Fruit fly (Drosophila melanogaster) whole organism, embryonic: ENCODE results near the gene CG15034.

ENCODE experiments used
- Adf1 ChIP-seq: fragments of 200-800 bp; sonication (Bioruptor generic); IDR thresholded peaks from 2 replicates; pipeline ENCODE4 v1.3.6; 2022; ENCODE audit warnings: missing biosample characterization, missing genetic modification characterization
- CG11093 ChIP-seq: fragments of 200-800 bp; sonication (Bioruptor generic); IDR thresholded peaks from 3 replicates; pipeline ENCODE4 v1.3.6; 2022; ENCODE audit warnings: missing biosample characterization, missing genetic modification characterization
- CG12104 ChIP-seq: fragments of 200-800 bp; sonication (Bioruptor generic); optimal IDR thresholded peaks from 3 replicates; lab custom pipeline; 2016; ENCODE audit warnings: missing biosample characterization, missing genetic modification characterization
- CG13894 ChIP-seq: fragments of 200-800 bp; sonication (Bioruptor generic); optimal IDR thresholded peaks from 3 replicates; lab custom pipeline; 2018; ENCODE audit warnings: missing biosample characterization, mild to moderate bottlenecking, missing genetic modification characterization, moderate library complexity
- CG15073 ChIP-seq: fragments of 200-800 bp; sonication (Bioruptor generic); optimal IDR thresholded peaks from 2 replicates; lab custom pipeline; 2016; ENCODE audit warnings: missing biosample characterization, missing genetic modification characterization
- CG17912 ChIP-seq: fragments of 200-800 bp; sonication (Bioruptor generic); optimal IDR thresholded peaks from 2 replicates; lab custom pipeline; 2018; ENCODE audit warnings: missing biosample characterization, mild to moderate bottlenecking, missing genetic modification characterization
- CG18011 ChIP-seq: fragments of 200-800 bp; sonication (Bioruptor generic); optimal IDR thresholded peaks from 2 replicates; lab custom pipeline; 2017; ENCODE audit warnings: missing biosample characterization, missing genetic modification characterization, mild to moderate bottlenecking, moderate library complexity, missing genotype
- CG2129 ChIP-seq: fragments of 200-800 bp; sonication (Bioruptor generic); IDR thresholded peaks from 2 replicates; pipeline ENCODE4 v1.3.6; 2022; ENCODE audit warnings: missing biosample characterization, missing genetic modification characterization; ENCODE audit not compliant: partially characterized antibody
- CG2712 ChIP-seq: fragments of 200-800 bp; optimal IDR thresholded peaks from 3 replicates; lab custom pipeline; 2019; ENCODE audit warnings: missing biosample characterization, mild to moderate bottlenecking, missing genetic modification characterization, moderate library complexity
- CG2875 ChIP-seq: fragments of 200-800 bp; sonication (Bioruptor generic); optimal IDR thresholded peaks from 2 replicates; lab custom pipeline; 2017; ENCODE audit warnings: missing biosample characterization, mild to moderate bottlenecking, missing genetic modification characterization, missing genetic modification reagents
- CG32772 ChIP-seq: fragments of 200-800 bp; sonication (Bioruptor generic); IDR thresholded peaks from 2 replicates; pipeline ENCODE4 v1.3.6; 2022; ENCODE audit warnings: missing biosample characterization, missing genetic modification characterization
- CG3281 ChIP-seq: fragments of 200-800 bp; sonication (Bioruptor generic); optimal IDR thresholded peaks from 3 replicates; lab custom pipeline; 2017; ENCODE audit warnings: missing biosample characterization, mild to moderate bottlenecking, missing genetic modification characterization
- CG4282 ChIP-seq: fragments of 200-800 bp; sonication (Bioruptor generic); optimal IDR thresholded peaks from 2 replicates; lab custom pipeline; 2016; ENCODE audit warnings: missing biosample characterization, missing genetic modification characterization
- CG4707 ChIP-seq: fragments of 200-800 bp; sonication (Bioruptor generic); optimal IDR thresholded peaks from 2 replicates; lab custom pipeline; 2018; ENCODE audit warnings: missing biosample characterization, mild to moderate bottlenecking, missing genetic modification characterization, moderate library complexity
- CG4820 ChIP-seq: fragments of 200-800 bp; sonication (Bioruptor generic); optimal IDR thresholded peaks from 3 replicates; lab custom pipeline; 2016; ENCODE audit warnings: missing biosample characterization, missing genetic modification characterization
- CG5180 ChIP-seq: fragments of 200-800 bp; sonication (Bioruptor generic); optimal IDR thresholded peaks from 3 replicates; lab custom pipeline; 2017; ENCODE audit warnings: missing biosample characterization, missing genetic modification characterization, mild to moderate bottlenecking, moderate library complexity, missing genetic modification reagents
- CG5245 ChIP-seq: fragments of 200-800 bp; sonication (Bioruptor generic); optimal IDR thresholded peaks from 3 replicates; lab custom pipeline; 2016; ENCODE audit warnings: missing biosample characterization, missing genetic modification characterization
- CG9609 ChIP-seq: fragments of 200-800 bp; sonication (Bioruptor generic); optimal IDR thresholded peaks from 3 replicates; lab custom pipeline; 2016; ENCODE audit warnings: missing biosample characterization, missing genetic modification characterization
- Eip74EF ChIP-seq, 2 experiments: fragments of 200-800 bp in 1 of 2; fragments of >200 bp in 1 of 2; sonication (Bioruptor generic) in 1 of 2; optimal IDR thresholded peaks; 2 replicates each; lab custom pipeline; 2017 to 2019; ENCODE audit warnings: missing biosample characterization in 2 of 2, missing genetic modification characterization in 2 of 2, mild to moderate bottlenecking in 1 of 2, moderate library complexity in 1 of 2
- H15 ChIP-seq: fragments of 200-800 bp; sonication (Bioruptor generic); IDR thresholded peaks from 3 replicates; pipeline ENCODE4 v1.3.6; 2022; ENCODE audit warnings: missing biosample characterization, missing genetic modification characterization
- Hr51 ChIP-seq, 2 experiments: fragments of 200-800 bp; sonication (Bioruptor generic); optimal IDR thresholded peaks; 2 replicates in 1 of 2; 3 replicates in 1 of 2; lab custom pipeline; 2016 to 2018; ENCODE audit warnings: missing biosample characterization in 2 of 2, missing genetic modification characterization in 2 of 2, mild to moderate bottlenecking in 1 of 2, moderate library complexity in 1 of 2
- MESR4 ChIP-seq: fragments of 200-800 bp; sonication (Bioruptor generic); optimal IDR thresholded peaks from 2 replicates; lab custom pipeline; 2018; ENCODE audit warnings: missing biosample characterization, mild to moderate bottlenecking, missing genetic modification characterization, moderate library complexity
- Opbp ChIP-seq: fragments of 200-800 bp; sonication (Bioruptor generic); IDR thresholded peaks from 3 replicates; pipeline ENCODE4 v1.3.6; 2022; ENCODE audit warnings: missing biosample characterization, missing genetic modification characterization; ENCODE audit not compliant: partially characterized antibody
- Pdp1 ChIP-seq, 2 experiments: fragments of 200-800 bp; sonication (Bioruptor generic); optimal IDR thresholded peaks; 3 replicates each; lab custom pipeline; 2016; ENCODE audit warnings: missing biosample characterization in 2 of 2, missing genetic modification characterization in 2 of 2, mild to moderate bottlenecking in 1 of 2, moderate library complexity in 1 of 2
- Side ChIP-seq: fragments of 200-800 bp; sonication (Bioruptor generic); optimal IDR thresholded peaks from 2 replicates; lab custom pipeline; 2016; ENCODE audit warnings: missing biosample characterization, missing genetic modification characterization
- Sox102F ChIP-seq: fragments of 200-800 bp; sonication (Bioruptor generic); optimal IDR thresholded peaks from 2 replicates; lab custom pipeline; 2018; ENCODE audit warnings: missing biosample characterization, mild to moderate bottlenecking, missing genetic modification characterization, moderate library complexity
- Xrp1 ChIP-seq: fragments of 200-800 bp; sonication (Bioruptor generic); IDR thresholded peaks from 2 replicates; pipeline ENCODE4 v1.3.6; 2022; ENCODE audit warnings: missing biosample characterization, missing genetic modification characterization
- bsh ChIP-seq, 2 experiments: fragments of 200-800 bp; sonication (Bioruptor generic); optimal IDR thresholded peaks; 2 replicates each; lab custom pipeline; 2017 to 2018; ENCODE audit warnings: mild to moderate bottlenecking in 2 of 2, missing biosample characterization in 2 of 2, missing genetic modification characterization in 2 of 2, moderate library complexity in 1 of 2
- cad ChIP-seq: fragments of >200 bp; optimal IDR thresholded peaks from 2 replicates; lab custom pipeline; 2017; ENCODE audit warnings: missing biosample characterization, missing genetic modification characterization
- disco-r ChIP-seq: fragments of 200-800 bp; sonication (Bioruptor generic); optimal IDR thresholded peaks from 2 replicates; lab custom pipeline; 2016; ENCODE audit warnings: missing biosample characterization, missing genetic modification characterization
- esg ChIP-seq: fragments of 200-800 bp; sonication (Bioruptor generic); conservative IDR thresholded peaks from 2 replicates; pipeline ENCODE4 v1.3.6; 2022; ENCODE audit warnings: missing biosample characterization, missing genetic modification characterization
- fd3F ChIP-seq: fragments of 200-800 bp; sonication (Bioruptor generic); optimal IDR thresholded peaks from 2 replicates; lab custom pipeline; 2018; ENCODE audit warnings: missing biosample characterization, mild to moderate bottlenecking, missing genetic modification characterization, moderate library complexity
- her ChIP-seq: fragments of 200-800 bp; sonication (Bioruptor generic); optimal IDR thresholded peaks from 2 replicates; lab custom pipeline; 2016; ENCODE audit warnings: missing biosample characterization, missing genetic modification characterization
- insv ChIP-seq, 2 experiments: fragments of 200-800 bp; sonication (Bioruptor generic); optimal IDR thresholded peaks; 3 replicates each; lab custom pipeline; 2016 to 2018; ENCODE audit warnings: missing biosample characterization in 2 of 2, missing genetic modification characterization in 2 of 2
- inv ChIP-seq: fragments of 200-800 bp; sonication (Bioruptor generic); IDR thresholded peaks from 2 replicates; pipeline ENCODE4 v1.3.6; 2022; ENCODE audit warnings: missing biosample characterization, missing genetic modification characterization; ENCODE audit not compliant: partially characterized antibody
- kay ChIP-seq: fragments of 200-800 bp; sonication (Bioruptor generic); optimal IDR thresholded peaks from 2 replicates; lab custom pipeline; 2016; ENCODE audit warnings: missing biosample characterization, missing genetic modification characterization
- nerfin-1 ChIP-seq: fragments of 200-800 bp; sonication (Bioruptor generic); optimal IDR thresholded peaks from 3 replicates; lab custom pipeline; 2019; ENCODE audit warnings: missing biosample characterization, mild to moderate bottlenecking, missing genetic modification characterization, moderate library complexity
- nmo ChIP-seq: fragments of 200-800 bp; sonication (Bioruptor generic); optimal IDR thresholded peaks from 2 replicates; lab custom pipeline; 2018; ENCODE audit warnings: missing biosample characterization, mild to moderate bottlenecking, missing genetic modification characterization, moderate library complexity
- oc ChIP-seq: fragments of 200-800 bp; sonication (Bioruptor generic); optimal IDR thresholded peaks from 2 replicates; lab custom pipeline; 2018; ENCODE audit warnings: missing biosample characterization, mild to moderate bottlenecking, missing genetic modification characterization, moderate library complexity
- scrt ChIP-seq: fragments of 200-800 bp; sonication (Bioruptor generic); optimal IDR thresholded peaks from 2 replicates; lab custom pipeline; 2018; ENCODE audit warnings: missing biosample characterization, mild to moderate bottlenecking, missing genetic modification characterization, moderate library complexity
- sens-2 ChIP-seq: fragments of 200-800 bp; sonication (Bioruptor generic); IDR thresholded peaks from 2 replicates; pipeline ENCODE4 v1.3.6; 2022; ENCODE audit warnings: missing biosample characterization, missing genetic modification characterization
- shn ChIP-seq: fragments of 200-800 bp; sonication (Bioruptor generic); optimal IDR thresholded peaks from 3 replicates; lab custom pipeline; 2016; ENCODE audit warnings: missing biosample characterization, missing genetic modification characterization
- so ChIP-seq: fragments of 200-800 bp; sonication (Bioruptor generic); IDR thresholded peaks from 3 replicates; pipeline ENCODE4 v1.3.6; 2022; ENCODE audit warnings: missing biosample characterization, missing genetic modification characterization
- sob ChIP-seq: fragments of 200-800 bp; sonication (Bioruptor generic); IDR thresholded peaks from 2 replicates; pipeline ENCODE4 v1.3.6; 2022; ENCODE audit warnings: missing biosample characterization, missing genetic modification characterization
- tll ChIP-seq, 2 experiments: fragments of 200-800 bp in 1 of 2; fragments of >200 bp in 1 of 2; sonication (Bioruptor generic) in 1 of 2; optimal IDR thresholded peaks; 2 replicates each; lab custom pipeline; 2017 to 2019; ENCODE audit warnings: missing biosample characterization in 2 of 2, missing genetic modification characterization in 2 of 2, mild to moderate bottlenecking in 1 of 2, moderate library complexity in 1 of 2
- vvl ChIP-seq: fragments of 200-800 bp; sonication (Bioruptor generic); IDR thresholded peaks from 2 replicates; pipeline ENCODE4 v1.3.6; 2022; ENCODE audit warnings: missing biosample characterization, missing genetic modification characterization
- yki ChIP-seq: fragments of >200 bp; optimal IDR thresholded peaks from 3 replicates; lab custom pipeline; 2018

Gene CG15034

dm6 chrX:7336962-7337844 lies 10.1 kb downstream of the CG15034 start, which contains the start of gene CBP (continued):
- TF ChIP-seq tll (GFP tag; optimal IDR thresholded peaks at IDR 0.05; lab: Kevin White, UChicago) (peak in 1 of 2 experiments; percentile 73), CG11093 (GFP tag; lab: Robert Waterston, UW) (peak; percentile 89), CG2712 (peak; percentile 99), sob (GFP tag; lab: Robert Waterston, UW) (peak; percentile 93), yki (lab: Kevin White, UChicago) (peak; percentile 36), CG4282 (GFP tag; lab: Kevin White, UChicago) (peak; percentile 83), CG15073 (GFP tag; lab: Kevin White, UChicago) (peak; percentile 84), Hr51 (GFP tag; optimal IDR thresholded peaks at IDR 0.05; lab: Kevin White, UChicago) (peak; percentile 95 to 98), her (GFP tag; lab: Kevin White, UChicago) (peak; percentile 95), so (GFP tag; lab: Robert Waterston, UW) (peak; percentile 96), CG17912 (GFP tag; lab: Kevin White, UChicago) (peak; percentile 94), MESR4 (GFP tag; lab: Kevin White, UChicago) (peak; percentile 81), fd3F (peak; percentile 94), disco-r (GFP tag; lab: Kevin White, UChicago) (peak; percentile 94), CG13894 (tag; lab: Kevin White, UChicago) (peak; percentile 93), nerfin-1 (tag; lab: Kevin White, UChicago) (peak; percentile 96), Pdp1 (GFP tag; optimal IDR thresholded peaks at IDR 0.05; lab: Kevin White, UChicago) (peak; percentile 97 to 98), oc (tag; lab: Kevin White, UChicago) (peak; percentile 98), Adf1 (GFP tag; lab: Robert Waterston, UW) (peak; percentile 91), CG5180 (GFP tag; lab: Kevin White, UChicago) (peak; percentile 91), CG12104 (GFP tag; lab: Kevin White, UChicago) (peak; percentile 97), sens-2 (GFP tag; lab: Robert Waterston, UW) (peak; percentile 95), kay (GFP tag; lab: Kevin White, UChicago) (peak; percentile 95), CG18011 (peak; percentile 85), Opbp (GFP tag; lab: Robert Waterston, UW) (0 out of 3 replicates have a peak, but pooled peaks have one; percentile 31), CG2129 (GFP tag; lab: Robert Waterston, UW) (no peak), scrt (GFP tag; lab: Kevin White, UChicago) (peak; percentile 94), insv (GFP tag; optimal IDR thresholded peaks at IDR 0.05; lab: Kevin White, UChicago) (peak; percentile 62 to 73), CG5245 (GFP tag; lab: Kevin White, UChicago) (peak; percentile 97), CG32772 (GFP tag; lab: Robert Waterston, UW) (peak; percentile 95), vvl (GFP tag; lab: Robert Waterston, UW) (peak; percentile 98), cad (GFP tag; lab: Kevin White, UChicago) (no peak), Xrp1 (GFP tag; lab: Robert Waterston, UW) (peak; percentile 98), CG3281 (GFP tag; lab: Kevin White, UChicago) (peak; percentile 96), Eip74EF (GFP tag; optimal IDR thresholded peaks at IDR 0.05; lab: Kevin White, UChicago) (peak in 1 of 2 experiments; percentile 98), shn (GFP tag; lab: Kevin White, UChicago) (peak; percentile 97), esg (GFP tag; lab: Robert Waterston, UW) (peak; percentile 95), bsh (GFP tag; optimal IDR thresholded peaks at IDR 0.05; lab: Kevin White, UChicago) (peak; percentile 95 to 99), inv (GFP tag; lab: Robert Waterston, UW) (no peak), Sox102F (GFP tag; lab: Kevin White, UChicago) (peak; percentile 98), CG4820 (GFP tag; lab: Kevin White, UChicago) (peak; percentile 97), nmo (GFP tag; lab: Kevin White, UChicago) (peak; percentile 99), CG4707 (peak; percentile 97), CG2875 (peak; percentile 98), H15 (GFP tag; lab: Robert Waterston, UW) (peak; percentile 94), CG9609 (GFP tag; lab: Kevin White, UChicago) (peak; percentile 97), Side (GFP tag; lab: Kevin White, UChicago) (peak; percentile 98)
